Worm (Caenorhabditis elegans): ENCODE data around the gene cyn-1.

DNA sequence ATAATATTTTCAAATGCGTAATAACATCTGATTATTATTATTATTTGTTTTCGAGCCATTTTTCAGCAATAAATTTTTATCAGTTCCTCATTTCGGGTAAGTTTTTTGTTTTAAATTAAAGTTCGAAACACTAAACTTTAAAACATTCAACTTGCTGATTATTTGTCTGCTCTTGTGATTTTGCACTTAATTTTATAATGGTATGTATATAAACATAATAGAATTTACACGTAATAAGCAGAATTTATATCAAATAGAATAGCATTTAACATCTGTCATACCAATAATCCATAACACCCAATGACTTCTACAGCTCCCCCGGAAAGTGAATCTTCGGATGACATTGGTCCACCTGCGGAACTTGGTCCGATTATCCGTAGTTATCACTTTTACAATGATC, 22.8 kb upstream of the cyn-1 start, which contains the start of gene srm-4:
- TF ChIP-seq hnd-1 (tag; optimal IDR thresholded peaks at IDR 0.05), result no peak
- TF ChIP-seq flt-1 (GFP tag; IDR thresholded peaks at IDR 0.05), result no peak
- no peak for TF ChIP-seq ceh-13 (GFP tag; optimal IDR thresholded peaks at IDR 0.05)
- TF ChIP-seq tbx-11 (GFP tag; IDR thresholded peaks at IDR 0.05), result no peak
- TF ChIP-seq ama-1 (optimal IDR thresholded peaks at IDR 0.05), result no peak
- TF ChIP-seq ets-7 (tag; optimal IDR thresholded peaks at IDR 0.05), result no peak
- no peak for TF ChIP-seq pes-1 (GFP tag; IDR thresholded peaks at IDR 0.05)
- TF ChIP-seq ceh-36 (tag; optimal IDR thresholded peaks at IDR 0.05), result no peak
- no peak for TF ChIP-seq sea-1 (GFP tag; conservative IDR thresholded peaks at IDR 0.05)
- TF ChIP-seq hmbx-1 (tag; optimal IDR thresholded peaks at IDR 0.05), result no peak
- no peak for TF ChIP-seq tra-4 (tag; optimal IDR thresholded peaks at IDR 0.05)
- no peak for TF ChIP-seq tbx-37 (GFP tag; conservative IDR thresholded peaks at IDR 0.05)

Data from whole organism, early embryonic.